Worm (Caenorhabditis elegans) whole organism, L3 larva: ENCODE results near the gene abts-3.

Experiments
- R02D3.7 ChIP-seq: fragments of 150-350 bp; optimal IDR thresholded peaks from 2 replicates; lab custom pipeline; 2014; ENCODE audit warnings: missing biosample characterization, missing genetic modification characterization
- ZK546.5 ChIP-seq: sonication (generic microtip); optimal IDR thresholded peaks from 2 replicates; lab custom pipeline; 2017; ENCODE audit warnings: missing biosample characterization, missing genetic modification characterization
- aly-2 ChIP-seq: fragments of 150-350 bp; optimal IDR thresholded peaks from 2 replicates; lab custom pipeline; 2014; ENCODE audit warnings: missing biosample characterization, missing genetic modification characterization
- ama-1 ChIP-seq: fragments of 150-350 bp; optimal IDR thresholded peaks from 2 replicates; lab custom pipeline; 2018
- ceh-16 ChIP-seq: sonication (generic microtip); optimal IDR thresholded peaks from 2 replicates; lab custom pipeline; 2017; ENCODE audit warnings: missing biosample characterization, missing genetic modification characterization
- ceh-28 ChIP-seq: fragments of 150-350 bp; optimal IDR thresholded peaks from 2 replicates; lab custom pipeline; 2014; ENCODE audit warnings: missing biosample characterization, missing genetic modification reagents, missing genetic modification characterization
- ceh-82 ChIP-seq: fragments of 150-350 bp; optimal IDR thresholded peaks from 2 replicates; lab custom pipeline; 2014; ENCODE audit warnings: missing biosample characterization, missing genetic modification characterization
- ceh-9 ChIP-seq: sonication (generic microtip); optimal IDR thresholded peaks from 2 replicates; lab custom pipeline; 2018; ENCODE audit warnings: missing biosample characterization, missing genetic modification characterization
- daf-12 ChIP-seq: fragments of 150-350 bp; optimal IDR thresholded peaks from 2 replicates; lab custom pipeline; 2014; ENCODE audit warnings: missing biosample characterization, missing genetic modification reagents, missing genetic modification characterization
- egl-27 ChIP-seq: sonication (generic microtip); optimal IDR thresholded peaks from 4 replicates; lab custom pipeline; 2017; ENCODE audit warnings: missing biosample characterization, missing genetic modification reagents, missing genetic modification characterization
- egl-5 ChIP-seq: fragments of 150-350 bp; optimal IDR thresholded peaks from 2 replicates; lab custom pipeline; 2017; ENCODE audit warnings: missing biosample characterization, missing genetic modification reagents, missing genetic modification characterization, inconsistent platforms
- elt-1 ChIP-seq: fragments of 150-350 bp; optimal IDR thresholded peaks from 2 replicates; lab custom pipeline; 2014; ENCODE audit warnings: missing biosample characterization, missing genetic modification characterization
- elt-2 ChIP-seq: sonication (generic microtip); optimal IDR thresholded peaks from 2 replicates; lab custom pipeline; 2016; ENCODE audit warnings: missing genetic modification reagents, mild to moderate bottlenecking, missing genetic modification characterization, missing compliant biosample characterization
- elt-3 ChIP-seq, 3 experiments: fragments of 150-350 bp in 1 of 3; sonication (generic microtip) in 2 of 3; optimal IDR thresholded peaks; 2 replicates in 2 of 3; 4 replicates in 1 of 3; lab custom pipeline; 2014 to 2017; ENCODE audit warnings: missing biosample characterization in 3 of 3, missing genetic modification characterization in 3 of 3
- eor-1 ChIP-seq, 2 experiments: fragments of 150-350 bp; optimal IDR thresholded peaks; 2 replicates each; lab custom pipeline; 2014 to 2018; ENCODE audit warnings: missing biosample characterization in 2 of 2, missing genetic modification characterization in 2 of 2
- fkh-10 ChIP-seq: sonication (generic microtip); optimal IDR thresholded peaks from 2 replicates; lab custom pipeline; 2017; ENCODE audit warnings: missing biosample characterization, missing genetic modification reagents, missing genetic modification characterization
- fkh-2 ChIP-seq: fragments of 150-350 bp; optimal IDR thresholded peaks from 2 replicates; lab custom pipeline; 2014; ENCODE audit warnings: missing biosample characterization, missing genetic modification reagents, missing genetic modification characterization
- fos-1 ChIP-seq: fragments of 150-350 bp; optimal IDR thresholded peaks from 2 replicates; lab custom pipeline; 2014; ENCODE audit warnings: missing biosample characterization, missing genetic modification characterization
- hmg-11 ChIP-seq: sonication (generic microtip); optimal IDR thresholded peaks from 2 replicates; lab custom pipeline; 2016; ENCODE audit warnings: missing genetic modification characterization, missing compliant biosample characterization
- jun-1 ChIP-seq: fragments of 150-350 bp; optimal IDR thresholded peaks from 2 replicates; lab custom pipeline; 2014; ENCODE audit warnings: missing biosample characterization, missing genetic modification reagents, missing genetic modification characterization
- lin-15B ChIP-seq: fragments of 150-350 bp; optimal IDR thresholded peaks from 2 replicates; lab custom pipeline; 2014; ENCODE audit warnings: missing biosample characterization, missing genetic modification characterization
- lin-39 ChIP-seq: fragments of 150-350 bp; optimal IDR thresholded peaks from 2 replicates; lab custom pipeline; 2018; ENCODE audit warnings: missing biosample characterization, missing genetic modification reagents, missing genetic modification characterization
- lsy-12 ChIP-seq: sonication (generic microtip); optimal IDR thresholded peaks from 2 replicates; lab custom pipeline; 2016; ENCODE audit warnings: mild to moderate bottlenecking, missing genetic modification characterization, missing compliant biosample characterization
- mdl-1 ChIP-seq: fragments of 150-350 bp; optimal IDR thresholded peaks from 2 replicates; lab custom pipeline; 2014; ENCODE audit warnings: missing biosample characterization, missing genetic modification characterization
- mml-1 ChIP-seq: fragments of 150-350 bp; sonication (generic microtip); optimal IDR thresholded peaks from 3 replicates; lab custom pipeline; 2014; ENCODE audit warnings: missing biosample characterization, missing genetic modification characterization
- nfya-1 ChIP-seq: sonication (generic microtip); optimal IDR thresholded peaks from 2 replicates; lab custom pipeline; 2017; ENCODE audit warnings: missing genetic modification characterization, mild to moderate bottlenecking, missing compliant biosample characterization, antibody characterized with exemption, moderate library complexity; ENCODE audit not compliant: insufficient read depth
- nhr-11 ChIP-seq: fragments of 150-350 bp; optimal IDR thresholded peaks from 2 replicates; lab custom pipeline; 2014; ENCODE audit warnings: missing biosample characterization, missing genetic modification characterization
- nhr-12 ChIP-seq: fragments of 150-350 bp; optimal IDR thresholded peaks from 2 replicates; lab custom pipeline; 2014; ENCODE audit warnings: missing biosample characterization, missing genetic modification characterization
- nhr-23 ChIP-seq: fragments of 150-350 bp; optimal IDR thresholded peaks from 2 replicates; lab custom pipeline; 2014; ENCODE audit warnings: missing biosample characterization, missing genetic modification reagents, missing genetic modification characterization
- nhr-237 ChIP-seq: fragments of 150-350 bp; optimal IDR thresholded peaks from 2 replicates; lab custom pipeline; 2014; ENCODE audit warnings: missing biosample characterization, missing genetic modification characterization
- nhr-25 ChIP-seq: sonication (generic microtip); optimal IDR thresholded peaks from 2 replicates; lab custom pipeline; 2017; ENCODE audit warnings: missing biosample characterization, missing genetic modification characterization
- nhr-28 ChIP-seq: fragments of 150-350 bp; optimal IDR thresholded peaks from 2 replicates; lab custom pipeline; 2014; ENCODE audit warnings: missing biosample characterization, missing genetic modification characterization
- nhr-43 ChIP-seq: sonication (generic microtip); optimal IDR thresholded peaks from 2 replicates; lab custom pipeline; 2016; ENCODE audit warnings: mild to moderate bottlenecking, missing genetic modification characterization, missing compliant biosample characterization; ENCODE audit not compliant: poor library complexity, severe bottlenecking
- nhr-67 ChIP-seq: fragments of 150-350 bp; optimal IDR thresholded peaks from 2 replicates; lab custom pipeline; 2014; ENCODE audit warnings: missing biosample characterization, missing genetic modification characterization
- nhr-76 ChIP-seq: fragments of 150-350 bp; sonication (generic microtip); optimal IDR thresholded peaks from 5 replicates; lab custom pipeline; 2014; ENCODE audit warnings: missing biosample characterization, missing genetic modification characterization
- nhr-77 ChIP-seq: fragments of 150-350 bp; optimal IDR thresholded peaks from 2 replicates; lab custom pipeline; 2014; ENCODE audit warnings: missing biosample characterization, missing genetic modification characterization
- pha-4 ChIP-seq: fragments of 150-350 bp; optimal IDR thresholded peaks from 2 replicates; lab custom pipeline; 2014; ENCODE audit warnings: missing biosample characterization, missing genetic modification reagents, missing genetic modification characterization
- pqm-1 ChIP-seq: fragments of 150-350 bp; optimal IDR thresholded peaks from 2 replicates; lab custom pipeline; 2017; ENCODE audit warnings: missing biosample characterization, missing genetic modification characterization, inconsistent platforms
- sea-2 ChIP-seq: fragments of 150-350 bp; sonication (generic microtip); optimal IDR thresholded peaks from 4 replicates; lab custom pipeline; 2014; ENCODE audit warnings: missing biosample characterization, missing genetic modification reagents, missing genetic modification characterization
- skn-1 ChIP-seq: fragments of 150-350 bp; optimal IDR thresholded peaks from 2 replicates; lab custom pipeline; 2014; ENCODE audit warnings: missing biosample characterization, missing genetic modification characterization
- snpc-4 ChIP-seq: fragments of 150-350 bp; optimal IDR thresholded peaks from 2 replicates; lab custom pipeline; 2014; ENCODE audit warnings: missing biosample characterization, missing genetic modification characterization
- tbx-2 ChIP-seq: sonication (generic microtip); optimal IDR thresholded peaks from 2 replicates; lab custom pipeline; 2016; ENCODE audit warnings: mild to moderate bottlenecking, missing genetic modification characterization, missing compliant biosample characterization
- unc-39 ChIP-seq: sonication (generic microtip); optimal IDR thresholded peaks from 4 replicates; lab custom pipeline; 2017; ENCODE audit warnings: missing biosample characterization, missing genetic modification characterization
- unc-62 ChIP-seq: fragments of 150-350 bp; sonication (generic microtip); optimal IDR thresholded peaks from 4 replicates; lab custom pipeline; 2014; ENCODE audit warnings: missing biosample characterization, missing genetic modification reagents, missing genetic modification characterization
- zag-1 ChIP-seq: fragments of 150-350 bp; optimal IDR thresholded peaks from 2 replicates; lab custom pipeline; 2014; ENCODE audit warnings: missing biosample characterization, missing genetic modification characterization
- ztf-11 ChIP-seq: fragments of 150-350 bp; optimal IDR thresholded peaks from 2 replicates; lab custom pipeline; 2014; ENCODE audit warnings: missing biosample characterization, missing genetic modification characterization
- ztf-4 ChIP-seq: fragments of 150-350 bp; optimal IDR thresholded peaks from 2 replicates; lab custom pipeline; 2014; ENCODE audit warnings: missing biosample characterization, missing genetic modification characterization

The abts-3 gene

ce11 chrII:6132595-6132994, at the start of gene abts-3:
abts-3 (plus strand) TSS chrII:6132895.
- no peak for TF ChIP-seq daf-12 (tag; lab: Kevin White, UChicago)
- TF ChIP-seq pqm-1 (tag; lab: Kevin White, UChicago): no peak
- no peak for TF ChIP-seq sea-2 (GFP tag; lab: Kevin White, UChicago)
- no peak for TF ChIP-seq tbx-2
- TF ChIP-seq mml-1 (tag; lab: Kevin White, UChicago): no peak
- TF ChIP-seq nhr-43 (tag; lab: Kevin White, UChicago): no peak
- no peak for TF ChIP-seq jun-1 (tag; lab: Kevin White, UChicago)
- no peak for TF ChIP-seq ceh-28 (tag; lab: Kevin White, UChicago)
- TF ChIP-seq fos-1 (tag; lab: Kevin White, UChicago): no peak
- no peak for TF ChIP-seq skn-1 (tag; lab: Kevin White, UChicago)
- TF ChIP-seq ceh-16 (tag; lab: Kevin White, UChicago): no peak
- no peak for TF ChIP-seq elt-1 (tag; lab: Kevin White, UChicago)
- TF ChIP-seq ama-1 (lab: Kevin White, UChicago): no peak
- TF ChIP-seq fkh-10 (GFP tag; lab: Kevin White, UChicago): no peak
- no peak for TF ChIP-seq nhr-76 (tag; lab: Kevin White, UChicago)

- TF ChIP-seq egl-27 (tag; lab: Kevin White, UChicago) (no peak), zag-1 (tag; lab: Kevin White, UChicago) (no peak), elt-2 (tag; lab: Kevin White, UChicago) (peak; percentile 35)
Measured at ce11 chrII:6091380-6091779, 41.3 kb upstream of the abts-3 start, which contains the start of the genes fbf-2 and nspg-3. fbf-2 (minus strand) TSS chrII:6091480. nspg-3 (plus strand) TSS chrII:6091767.

- TF ChIP-seq unc-39: no peak
- TF ChIP-seq fos-1 (tag; lab: Kevin White, UChicago): no peak
- TF ChIP-seq eor-1 (tag; optimal IDR thresholded peaks at IDR 0.05; lab: Kevin White, UChicago): no peak
- peak; percentile 44 for TF ChIP-seq skn-1 (tag; lab: Kevin White, UChicago)
- no peak for TF ChIP-seq fkh-10 (GFP tag; lab: Kevin White, UChicago)
- no peak for TF ChIP-seq jun-1 (tag; lab: Kevin White, UChicago)
- TF ChIP-seq nhr-237 (tag; lab: Kevin White, UChicago): no peak
- no peak for TF ChIP-seq mml-1 (tag; lab: Kevin White, UChicago)
- TF ChIP-seq zag-1 (tag; lab: Kevin White, UChicago): no peak
- no peak for TF ChIP-seq fkh-2 (tag; lab: Kevin White, UChicago)
- TF ChIP-seq elt-1 (tag; lab: Kevin White, UChicago): no peak
- no peak for TF ChIP-seq ama-1 (lab: Kevin White, UChicago)
- no peak for TF ChIP-seq nhr-12
- TF ChIP-seq R02D3.7 (tag; lab: Kevin White, UChicago): no peak
- TF ChIP-seq tbx-2: no peak
- TF ChIP-seq nhr-67 (tag; lab: Kevin White, UChicago): no peak
- TF ChIP-seq nhr-43 (tag; lab: Kevin White, UChicago): peak; percentile 65
- TF ChIP-seq ceh-16 (tag; lab: Kevin White, UChicago): no peak
- TF ChIP-seq nhr-28 (tag; lab: Kevin White, UChicago): no peak
- no peak for TF ChIP-seq egl-27 (tag; lab: Kevin White, UChicago)
- TF ChIP-seq nhr-11 (tag; lab: Kevin White, UChicago): no peak
- no peak for TF ChIP-seq elt-3 (tag; optimal IDR thresholded peaks at IDR 0.05; lab: Kevin White, UChicago)
- TF ChIP-seq nhr-77: no peak
- TF ChIP-seq snpc-4: peak; percentile 61
- TF ChIP-seq nfya-1: no peak
- no peak for TF ChIP-seq hmg-11 (tag; lab: Kevin White, UChicago)
- TF ChIP-seq ceh-82 (tag; lab: Kevin White, UChicago): no peak
- TF ChIP-seq nhr-23: no peak
- no peak for TF ChIP-seq ztf-4
- no peak for TF ChIP-seq pha-4 (tag; lab: Kevin White, UChicago)
- peak; percentile 69 for TF ChIP-seq lin-15B (tag; lab: Kevin White, UChicago)
- no peak for TF ChIP-seq ceh-28 (tag; lab: Kevin White, UChicago)
- no peak for TF ChIP-seq ceh-9 (tag; lab: Kevin White, UChicago)
- TF ChIP-seq unc-62 (GFP tag; lab: Kevin White, UChicago): no peak
- no peak for TF ChIP-seq nhr-76 (tag; lab: Kevin White, UChicago)
- no peak for TF ChIP-seq aly-2
- peak; percentile 20 for TF ChIP-seq pqm-1 (tag; lab: Kevin White, UChicago)
- no peak for TF ChIP-seq ZK546.5
- no peak for TF ChIP-seq daf-12 (tag; lab: Kevin White, UChicago)
- peak; percentile 5 for TF ChIP-seq lsy-12 (tag; lab: Kevin White, UChicago)
- TF ChIP-seq elt-2 (tag; lab: Kevin White, UChicago): peak; percentile 37
- TF ChIP-seq nhr-25 (tag; lab: Kevin White, UChicago): peak; percentile 0
- TF ChIP-seq lin-39 (tag; lab: Kevin White, UChicago): no peak
- TF ChIP-seq ztf-11 (tag; lab: Kevin White, UChicago): no peak
- peak; percentile 25 for TF ChIP-seq egl-5 (tag; lab: Kevin White, UChicago)
- TF ChIP-seq sea-2 (GFP tag; lab: Kevin White, UChicago): no peak
- no peak for TF ChIP-seq mdl-1 (tag; lab: Kevin White, UChicago)
Measured at ce11 chrII:6097441-6097840, 35.3 kb upstream of the abts-3 start, which contains the start of the genes tpp-2 and rbbp-5. tpp-2 (minus strand) TSS chrII:6097597. rbbp-5 (plus strand) TSS chrII:6097830.
